Fruit fly (Drosophila melanogaster) whole organism, embryonic: ENCODE data around the gene ClC-a.
A peak's percentile ranks its signal among the peaks of the same experiment; 100 is the strongest.

Experiments used
- Ada2b ChIP-seq: fragments of 200-800 bp; sonication (Bioruptor generic); IDR thresholded peaks from 2 replicates; pipeline ENCODE4 v1.3.6; 2022; ENCODE audit warnings: missing biosample characterization, missing genetic modification characterization
- Bgb ChIP-seq: fragments of 200-800 bp; sonication (Bioruptor generic); IDR thresholded peaks from 2 replicates; pipeline ENCODE4 v1.3.6; 2022; ENCODE audit warnings: missing biosample characterization, missing genetic modification characterization; ENCODE audit not compliant: partially characterized antibody
- CG10209 ChIP-seq: fragments of 200-800 bp; sonication (Bioruptor generic); optimal IDR thresholded peaks from 3 replicates; lab custom pipeline; 2017; ENCODE audit warnings: missing biosample characterization, mild to moderate bottlenecking, missing genetic modification characterization, missing genetic modification reagents
- CG10274 ChIP-seq: fragments of 200-800 bp; sonication (Bioruptor generic); optimal IDR thresholded peaks from 3 replicates; lab custom pipeline; 2017; ENCODE audit warnings: missing biosample characterization, mild to moderate bottlenecking, missing genetic modification characterization
- CG1233 ChIP-seq: fragments of 200-800 bp; sonication (Bioruptor generic); optimal IDR thresholded peaks from 4 replicates; lab custom pipeline; 2018; ENCODE audit warnings: missing biosample characterization, mild to moderate bottlenecking, missing genetic modification characterization
- CG12659 ChIP-seq: fragments of 200-800 bp; sonication (Bioruptor generic); optimal IDR thresholded peaks from 3 replicates; lab custom pipeline; 2017; ENCODE audit warnings: mild to moderate bottlenecking, missing biosample characterization, missing genetic modification reagents, missing genetic modification characterization
- CG12942 ChIP-seq: fragments of 200-800 bp; sonication (Bioruptor generic); optimal IDR thresholded peaks from 3 replicates; lab custom pipeline; 2016; ENCODE audit warnings: missing biosample characterization, missing genetic modification characterization
- CG13287 ChIP-seq: fragments of 200-800 bp; sonication (Bioruptor generic); IDR thresholded peaks from 2 replicates; pipeline ENCODE4 v1.3.6; 2022; ENCODE audit warnings: missing biosample characterization, missing genetic modification characterization; ENCODE audit not compliant: partially characterized antibody
- CG13424 ChIP-seq: fragments of 200-800 bp; sonication (Bioruptor generic); optimal IDR thresholded peaks from 2 replicates; lab custom pipeline; 2019; ENCODE audit warnings: missing biosample characterization, mild to moderate bottlenecking, missing genetic modification characterization, moderate library complexity
- CG14014 ChIP-seq: fragments of 200-800 bp; sonication (Bioruptor generic); IDR thresholded peaks from 2 replicates; pipeline ENCODE4 v1.3.6; 2022; ENCODE audit warnings: missing biosample characterization, missing genetic modification characterization
- CG15073 ChIP-seq: fragments of 200-800 bp; sonication (Bioruptor generic); optimal IDR thresholded peaks from 2 replicates; lab custom pipeline; 2016; ENCODE audit warnings: missing biosample characterization, missing genetic modification characterization
- CG16779 ChIP-seq: fragments of 200-800 bp; sonication (Bioruptor generic); IDR thresholded peaks from 2 replicates; pipeline ENCODE4 v1.3.6; 2022; ENCODE audit warnings: missing biosample characterization, missing genetic modification characterization
- CG17802 ChIP-seq: fragments of 200-800 bp; sonication (Bioruptor generic); optimal IDR thresholded peaks from 2 replicates; lab custom pipeline; 2018; ENCODE audit warnings: missing biosample characterization, mild to moderate bottlenecking, missing genetic modification characterization, moderate library complexity
- CG17829 ChIP-seq: fragments of 200-800 bp; optimal IDR thresholded peaks from 2 replicates; lab custom pipeline; 2019; ENCODE audit warnings: missing biosample characterization, mild to moderate bottlenecking, missing genetic modification characterization, moderate library complexity
- CG2120 ChIP-seq: fragments of 200-800 bp; sonication (Bioruptor generic); optimal IDR thresholded peaks from 3 replicates; lab custom pipeline; 2016; ENCODE audit warnings: missing biosample characterization, missing genetic modification characterization
- CG2199 ChIP-seq: fragments of 200-800 bp; sonication (Bioruptor generic); IDR thresholded peaks from 3 replicates; pipeline ENCODE4 v1.3.6; 2022; ENCODE audit warnings: missing biosample characterization, missing genetic modification characterization
- CG30020 ChIP-seq: fragments of 200-800 bp; optimal IDR thresholded peaks from 2 replicates; lab custom pipeline; 2019; ENCODE audit warnings: missing biosample characterization, mild to moderate bottlenecking, missing genetic modification characterization, moderate library complexity
- CG31365 ChIP-seq: fragments of 200-800 bp; sonication (Bioruptor generic); optimal IDR thresholded peaks from 2 replicates; lab custom pipeline; 2018; ENCODE audit warnings: missing biosample characterization, mild to moderate bottlenecking, missing genetic modification characterization
- CG4820 ChIP-seq: fragments of 200-800 bp; sonication (Bioruptor generic); optimal IDR thresholded peaks from 3 replicates; lab custom pipeline; 2016; ENCODE audit warnings: missing biosample characterization, missing genetic modification characterization
- CG5953 ChIP-seq: fragments of 200-800 bp; sonication (Bioruptor generic); IDR thresholded peaks from 2 replicates; pipeline ENCODE4 v1.3.6; 2022; ENCODE audit warnings: missing biosample characterization, missing genetic modification characterization
- CG6175 ChIP-seq: fragments of 200-800 bp; sonication (Bioruptor generic); IDR thresholded peaks from 3 replicates; pipeline ENCODE4 v1.3.6; 2022; ENCODE audit warnings: missing biosample characterization, missing genetic modification characterization
- CG6654 ChIP-seq: fragments of 200-800 bp; sonication (Bioruptor generic); optimal IDR thresholded peaks from 2 replicates; lab custom pipeline; 2017; ENCODE audit warnings: missing biosample characterization, mild to moderate bottlenecking, missing genetic modification characterization
- CG8924 ChIP-seq: fragments of 200-800 bp; optimal IDR thresholded peaks from 3 replicates; lab custom pipeline; 2019; ENCODE audit warnings: missing biosample characterization, mild to moderate bottlenecking, missing genetic modification characterization, moderate library complexity
- CrebB ChIP-seq: fragments of 200-800 bp; sonication (Bioruptor generic); optimal IDR thresholded peaks from 3 replicates; lab custom pipeline; 2018; ENCODE audit warnings: missing biosample characterization, mild to moderate bottlenecking, missing genetic modification characterization
- Dll ChIP-seq: fragments of 200-800 bp; sonication (Bioruptor generic); IDR thresholded peaks from 4 replicates; pipeline ENCODE4 v1.3.6; 2022; ENCODE audit warnings: missing biosample characterization, missing genetic modification characterization; ENCODE audit not compliant: partially characterized antibody
- Drgx ChIP-seq: fragments of 200-800 bp; sonication (Bioruptor generic); IDR thresholded peaks from 2 replicates; pipeline ENCODE4 v1.3.6; 2022; ENCODE audit warnings: missing biosample characterization, missing genetic modification characterization
- HLH4C ChIP-seq: fragments of 200-800 bp; sonication (Bioruptor generic); IDR thresholded peaks from 3 replicates; pipeline ENCODE4 v1.3.6; 2022; ENCODE audit warnings: missing biosample characterization, missing genetic modification characterization; ENCODE audit not compliant: partially characterized antibody
- MBD-R2 ChIP-seq: fragments of 200-800 bp; sonication (Bioruptor generic); IDR thresholded peaks from 2 replicates; pipeline ENCODE4 v1.3.6; 2022; ENCODE audit warnings: missing biosample characterization, missing genetic modification characterization
- Mad ChIP-seq: fragments of 200-800 bp; sonication (Bioruptor generic); optimal IDR thresholded peaks from 2 replicates; lab custom pipeline; 2016; ENCODE audit warnings: missing biosample characterization, missing genetic modification characterization
- Mes4 ChIP-seq: fragments of 200-800 bp; sonication (Bioruptor generic); optimal IDR thresholded peaks from 2 replicates; lab custom pipeline; 2016; ENCODE audit warnings: missing biosample characterization, missing genetic modification characterization
- NC2α ChIP-seq: fragments of 200-800 bp; sonication (Bioruptor generic); optimal IDR thresholded peaks from 2 replicates; lab custom pipeline; 2016; ENCODE audit warnings: missing biosample characterization, missing genetic modification characterization
- NC2β ChIP-seq: fragments of 200-800 bp; sonication (Bioruptor generic); optimal IDR thresholded peaks from 2 replicates; lab custom pipeline; 2016; ENCODE audit warnings: missing biosample characterization, missing genetic modification characterization
- Side ChIP-seq: fragments of 200-800 bp; sonication (Bioruptor generic); optimal IDR thresholded peaks from 2 replicates; lab custom pipeline; 2016; ENCODE audit warnings: missing biosample characterization, missing genetic modification characterization
- YL-1 ChIP-seq: fragments of 200-800 bp; sonication (Bioruptor generic); optimal IDR thresholded peaks from 3 replicates; lab custom pipeline; 2017; ENCODE audit warnings: missing biosample characterization, mild to moderate bottlenecking, missing genetic modification characterization
- ab ChIP-seq: fragments of 200-800 bp; sonication (Bioruptor generic); optimal IDR thresholded peaks from 2 replicates; lab custom pipeline; 2016; ENCODE audit warnings: missing biosample characterization, missing genetic modification characterization
- bab2 ChIP-seq: fragments of 200-800 bp; sonication (Bioruptor generic); optimal IDR thresholded peaks from 2 replicates; lab custom pipeline; 2016; ENCODE audit warnings: missing biosample characterization, missing genetic modification characterization
- ci ChIP-seq: fragments of 200-800 bp; sonication (Bioruptor generic); IDR thresholded peaks from 3 replicates; pipeline ENCODE4 v1.3.6; 2022; ENCODE audit warnings: missing biosample characterization, missing genetic modification characterization
- crol ChIP-seq: fragments of 200-800 bp; sonication (Bioruptor generic); IDR thresholded peaks from 2 replicates; pipeline ENCODE4 v1.3.6; 2022; ENCODE audit warnings: missing biosample characterization, missing genetic modification characterization
- gem ChIP-seq: fragments of 200-800 bp; sonication (Bioruptor generic); optimal IDR thresholded peaks from 2 replicates; lab custom pipeline; 2019; ENCODE audit warnings: missing biosample characterization, mild to moderate bottlenecking, missing genetic modification characterization, moderate library complexity
- h ChIP-seq: fragments of >200 bp; optimal IDR thresholded peaks from 2 replicates; lab custom pipeline; 2017
- insv ChIP-seq, 2 experiments: fragments of 200-800 bp; sonication (Bioruptor generic); optimal IDR thresholded peaks; 3 replicates each; lab custom pipeline; 2016 to 2018; ENCODE audit warnings: missing biosample characterization in 2 of 2, missing genetic modification characterization in 2 of 2
- kay ChIP-seq: fragments of 200-800 bp; sonication (Bioruptor generic); optimal IDR thresholded peaks from 2 replicates; lab custom pipeline; 2016; ENCODE audit warnings: missing biosample characterization, missing genetic modification characterization
- lov ChIP-seq, 2 experiments: fragments of 200-800 bp in 1 of 2; fragments of >200 bp in 1 of 2; sonication (Bioruptor generic) in 1 of 2; IDR thresholded peaks in 1 of 2; optimal IDR thresholded peaks in 1 of 2; 2 replicates in 1 of 2; 3 replicates in 1 of 2; pipeline versions ENCODE4 v1.3.6 to Lab custom; 2017 to 2022; ENCODE audit warnings: missing biosample characterization in 1 of 2, missing genetic modification characterization in 1 of 2
- mam ChIP-seq: fragments of 200-800 bp; sonication (Bioruptor generic); optimal IDR thresholded peaks from 3 replicates; lab custom pipeline; 2016; ENCODE audit warnings: missing biosample characterization, missing genetic modification characterization
- pan ChIP-seq, 4 experiments: fragments of >200 bp in 3 of 4; fragments of 200-800 bp in 1 of 4; sonication (Bioruptor generic) in 1 of 4; optimal IDR thresholded peaks in 3 of 4; IDR thresholded peaks in 1 of 4; 2 replicates each; pipeline versions ENCODE4 v1.3.6 to Lab custom; 2017 to 2022; ENCODE audit warnings: missing biosample characterization in 2 of 4, missing genetic modification characterization in 2 of 4, mixed read lengths in 1 of 4
- scrt ChIP-seq: fragments of 200-800 bp; sonication (Bioruptor generic); optimal IDR thresholded peaks from 2 replicates; lab custom pipeline; 2018; ENCODE audit warnings: missing biosample characterization, mild to moderate bottlenecking, missing genetic modification characterization, moderate library complexity
- slp2 ChIP-seq: fragments of 200-800 bp; sonication (Bioruptor generic); optimal IDR thresholded peaks from 2 replicates; lab custom pipeline; 2016; ENCODE audit warnings: missing biosample characterization, missing genetic modification characterization
- stwl ChIP-seq: fragments of 200-800 bp; sonication (Bioruptor generic); optimal IDR thresholded peaks from 3 replicates; lab custom pipeline; 2018; ENCODE audit warnings: missing biosample characterization, mild to moderate bottlenecking, missing genetic modification characterization, moderate library complexity
- tin ChIP-seq: fragments of 200-800 bp; sonication (Bioruptor generic); optimal IDR thresholded peaks from 3 replicates; lab custom pipeline; 2016; ENCODE audit warnings: missing biosample characterization, missing genetic modification characterization
- tio ChIP-seq: fragments of 200-800 bp; sonication (Bioruptor generic); optimal IDR thresholded peaks from 2 replicates; lab custom pipeline; 2017; ENCODE audit warnings: missing biosample characterization, missing genetic modification characterization, inconsistent platforms
- zf30C ChIP-seq: fragments of 200-800 bp; sonication (Bioruptor generic); optimal IDR thresholded peaks from 3 replicates; lab custom pipeline; 2018; ENCODE audit warnings: missing biosample characterization, mild to moderate bottlenecking, missing genetic modification characterization

Gene ClC-a

dm6 chr3R:11777058-11777457 is 35.9 kb downstream of the ClC-a start (continued):
- no peak for TF ChIP-seq Mes4 (GFP tag; lab: Kevin White, UChicago)
- TF ChIP-seq CG5953 (GFP tag; lab: Robert Waterston, UW): no peak
- no peak for TF ChIP-seq CG12659 (GFP tag; lab: Kevin White, UChicago)
- no peak for TF ChIP-seq CG4820 (GFP tag; lab: Kevin White, UChicago)
- no peak for TF ChIP-seq insv (GFP tag; optimal IDR thresholded peaks at IDR 0.05; lab: Kevin White, UChicago)
- no peak for TF ChIP-seq kay (GFP tag; lab: Kevin White, UChicago)
- peak; percentile 90 for TF ChIP-seq CG10274 (GFP tag; lab: Kevin White, UChicago)
- TF ChIP-seq HLH4C (GFP tag; lab: Robert Waterston, UW): no peak
- TF ChIP-seq slp2: no peak
- peak; percentile 19; the same call in 1 of the 2 replicates for TF ChIP-seq Drgx (GFP tag; lab: Robert Waterston, UW)
- TF ChIP-seq tio: no peak
- TF ChIP-seq Bgb (GFP tag; lab: Robert Waterston, UW): no peak
- peak; percentile 6; the same call in 1 of the 2 replicates for TF ChIP-seq CG13287 (GFP tag; lab: Robert Waterston, UW)
- no peak for TF ChIP-seq CrebB
- no peak for TF ChIP-seq CG8924 (tag; lab: Kevin White, UChicago)
- no peak for TF ChIP-seq MBD-R2 (GFP tag; lab: Robert Waterston, UW)
- TF ChIP-seq ab (GFP tag; lab: Kevin White, UChicago): no peak
- peak; percentile 6 for TF ChIP-seq CG2120 (GFP tag; lab: Kevin White, UChicago)
- TF ChIP-seq CG16779 (GFP tag; lab: Robert Waterston, UW): no peak
- TF ChIP-seq CG6175 (GFP tag; lab: Robert Waterston, UW): no peak
- TF ChIP-seq NC2β (GFP tag; lab: Kevin White, UChicago): no peak
- TF ChIP-seq zf30C: peak; percentile 15
- TF ChIP-seq Side (GFP tag; lab: Kevin White, UChicago): no peak
- no peak for TF ChIP-seq bab2
- no peak; the same call in 2 of the 3 replicates for TF ChIP-seq ci (GFP tag; lab: Robert Waterston, UW)
- no peak for TF ChIP-seq CG17802 (tag; lab: Kevin White, UChicago)
- 0 out of 4 replicates have a peak, but pooled peaks have one; percentile 43 for TF ChIP-seq Dll (GFP tag; lab: Robert Waterston, UW)
- TF ChIP-seq NC2α (GFP tag; lab: Kevin White, UChicago): no peak
- TF ChIP-seq lov (optimal IDR thresholded peaks at IDR 0.05; lab: Kevin White, UChicago): no peak
- 0 out of 3 replicates have a peak, but pooled peaks have one; percentile 24 for TF ChIP-seq lov (GFP tag; IDR thresholded peaks at IDR 0.05; lab: Robert Waterston, UW)
- no peak for TF ChIP-seq CG30020 (tag; lab: Kevin White, UChicago)
- TF ChIP-seq stwl (tag; lab: Kevin White, UChicago): no peak
- TF ChIP-seq CG13424 (tag; lab: Kevin White, UChicago): no peak
- TF ChIP-seq gem (tag; lab: Kevin White, UChicago): peak; percentile 29
- no peak for TF ChIP-seq tin (GFP tag; lab: Kevin White, UChicago)
- no peak for TF ChIP-seq CG10209 (GFP tag; lab: Kevin White, UChicago)
- no peak for TF ChIP-seq pan (optimal IDR thresholded peaks at IDR 0.05; lab: Kevin White, UChicago)
- TF ChIP-seq pan (GFP tag; optimal IDR thresholded peaks at IDR 0.05 in 1 of 2, IDR thresholded peaks at IDR 0.05 in 1 of 2): peak in 1 of 2 experiments; percentile 5
- TF ChIP-seq CG15073: no peak
- no peak for TF ChIP-seq YL-1 (GFP tag; lab: Kevin White, UChicago)
- TF ChIP-seq CG6654 (GFP tag; lab: Kevin White, UChicago): no peak
- no peak for TF ChIP-seq CG12942 (GFP tag; lab: Kevin White, UChicago)
- no peak for TF ChIP-seq h (lab: Kevin White, UChicago)
- TF ChIP-seq mam (GFP tag; lab: Kevin White, UChicago): no peak
- TF ChIP-seq Mad (GFP tag; lab: Kevin White, UChicago): no peak
- no peak for TF ChIP-seq CG31365
- no peak; the same call in 1 of the 2 replicates for TF ChIP-seq CG14014
- TF ChIP-seq CG17829 (tag; lab: Kevin White, UChicago): no peak
- TF ChIP-seq CG1233 (GFP tag; lab: Kevin White, UChicago): no peak
- peak; percentile 91 for TF ChIP-seq crol (GFP tag; lab: Robert Waterston, UW)
- TF ChIP-seq CG2199 (GFP tag; lab: Robert Waterston, UW): peak; percentile 65; the same call in 2 of the 3 replicates
- TF ChIP-seq Ada2b (GFP tag; lab: Robert Waterston, UW): no peak
- no peak for TF ChIP-seq scrt (GFP tag; lab: Kevin White, UChicago)
